Fruit fly (Drosophila melanogaster) whole organism, adult: ENCODE data around the gene Bre1.
A peak's percentile ranks its signal among the peaks of the same experiment; 100 is the strongest.

ENCODE experiments used
- CG5204 ChIP-seq: fragments of 200-800 bp; sonication (Bioruptor generic); optimal IDR thresholded peaks from 2 replicates; lab custom pipeline; 2016; ENCODE audit warnings: missing biosample characterization, missing genetic modification characterization
- CG7101 ChIP-seq: fragments of 200-800 bp; sonication (Bioruptor generic); optimal IDR thresholded peaks from 2 replicates; lab custom pipeline; 2018; ENCODE audit warnings: missing biosample characterization, mild to moderate bottlenecking, missing genetic modification characterization, moderate library complexity
- Clk ChIP-seq: fragments of 200-800 bp; sonication (Bioruptor generic); optimal IDR thresholded peaks from 2 replicates; lab custom pipeline; 2017; ENCODE audit warnings: missing biosample characterization, missing genetic modification characterization
- Crg-1 ChIP-seq: fragments of 200-800 bp; sonication (Bioruptor generic); optimal IDR thresholded peaks from 2 replicates; lab custom pipeline; 2016; ENCODE audit warnings: missing biosample characterization, missing genetic modification characterization
- pad ChIP-seq: fragments of 200-800 bp; sonication (Bioruptor generic); optimal IDR thresholded peaks from 3 replicates; lab custom pipeline; 2017; ENCODE audit warnings: missing biosample characterization, missing genetic modification characterization, mild to moderate bottlenecking, moderate library complexity, missing genetic modification reagents

DNA sequence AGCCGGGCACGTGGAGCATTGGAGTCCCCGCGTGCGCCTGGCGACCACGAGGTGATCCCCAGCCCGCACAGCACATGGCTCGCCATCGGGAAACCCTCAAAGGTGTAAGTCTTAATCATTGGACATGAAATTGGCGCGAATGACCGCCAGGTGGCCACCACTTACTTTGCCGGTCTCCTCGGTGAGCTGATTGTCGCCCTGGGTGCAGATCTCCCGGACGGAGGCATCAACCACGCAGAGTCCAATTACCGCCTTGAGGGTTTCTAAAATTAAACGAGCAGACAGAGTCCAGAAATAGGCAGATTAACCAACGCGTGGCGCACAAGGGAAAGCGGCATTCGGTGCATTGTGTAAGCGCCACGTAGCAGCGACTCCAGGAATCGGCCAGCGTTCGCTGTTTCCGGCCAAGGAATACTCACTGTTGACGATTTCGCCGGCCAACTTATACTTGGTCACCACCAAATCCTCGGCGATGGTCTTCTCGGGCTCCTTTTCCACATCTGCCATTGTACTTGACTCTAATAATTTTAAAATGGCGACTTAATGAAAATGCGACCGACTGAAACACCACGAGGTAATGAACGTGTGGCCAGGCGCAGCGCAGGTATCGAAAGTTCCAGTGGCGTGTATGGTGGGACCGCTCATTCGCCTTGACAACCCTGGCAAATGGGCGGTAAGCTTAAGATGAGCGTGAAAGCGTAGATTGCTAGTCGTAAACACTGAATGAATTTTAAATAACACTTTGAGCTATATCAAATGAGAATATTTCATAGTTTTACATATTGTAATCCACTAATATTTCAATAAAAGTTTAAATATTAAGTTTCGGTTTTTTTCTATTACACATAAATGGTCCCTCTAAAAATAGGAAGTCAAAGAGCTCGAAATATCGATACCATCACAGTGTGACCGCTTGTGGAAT lies 28.8 kb downstream of the Bre1 start, which contains the start of gene CG10576:
- TF ChIP-seq pad (GFP tag; lab: Kevin White, UChicago), result peak; percentile 20
- peak; percentile 52 for TF ChIP-seq Crg-1 (GFP tag; lab: Kevin White, UChicago)
- TF ChIP-seq CG7101, result peak; percentile 18
- no peak for TF ChIP-seq Clk (GFP tag; lab: Kevin White, UChicago)
- no peak for TF ChIP-seq CG5204 (GFP tag; lab: Kevin White, UChicago)
